Worm (Caenorhabditis elegans): ENCODE results near the gene F23B12.7.

F23B12.7 gene

DNA sequence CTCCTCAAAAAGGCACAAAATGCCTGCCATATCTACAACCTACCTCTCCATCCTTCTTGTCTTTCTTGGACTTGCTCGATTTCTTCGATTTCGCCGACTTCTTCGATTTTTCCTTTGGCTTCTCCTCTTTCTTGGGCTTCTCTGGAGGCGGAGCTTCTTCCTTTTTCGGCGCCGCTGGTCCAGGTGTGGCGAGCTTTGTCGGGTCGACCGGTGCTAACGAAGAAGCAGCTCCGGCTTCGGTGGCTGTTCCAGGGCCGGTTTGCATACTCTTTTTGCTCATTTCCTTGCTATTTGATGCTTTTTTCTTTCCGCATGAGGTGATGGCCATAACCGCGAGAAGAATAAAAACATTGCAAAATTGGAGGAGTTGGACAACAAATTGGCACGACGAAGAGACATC is 31.0 kb downstream of the F23B12.7 start:
- TF ChIP-seq lir-1 (GFP tag; conservative IDR thresholded peaks at IDR 0.05) (no peak), egrh-3 (GFP tag; IDR thresholded peaks at IDR 0.05) (peak; percentile 51; the same call in 1 of the 2 replicates)

- TF ChIP-seq nhr-80 (tag; optimal IDR thresholded peaks at IDR 0.05) (peak; percentile 20), him-1 (tag; optimal IDR thresholded peaks at IDR 0.05) (no peak), sea-2 (GFP tag; IDR thresholded peaks at IDR 0.05) (no peak), F33H1.4 (GFP tag; IDR thresholded peaks at IDR 0.05) (no peak), nhr-27 (tag; optimal IDR thresholded peaks at IDR 0.05) (no peak)
Measured at ce11 chrV:14481401-14481800, 31.9 kb downstream of the F23B12.7 start, which contains the start of gene R02D5.7. Gene R02D5.7, minus strand, starts transcription at chrV:14481501.

ce11 chrV:14481987-14482386 is 32.5 kb downstream of the F23B12.7 start, which contains the start of gene R02D5.10:
Gene R02D5.10, plus strand, starts transcription at chrV:14482287.
- TF ChIP-seq athp-1 (tag; optimal IDR thresholded peaks at IDR 0.05) = no peak
- TF ChIP-seq nfya-2 (GFP tag; IDR thresholded peaks at IDR 0.05) = no peak
- no peak for TF ChIP-seq nfyb-1 (GFP tag; IDR thresholded peaks at IDR 0.05)
- TF ChIP-seq cebp-1 (GFP tag; IDR thresholded peaks at IDR 0.05) = no peak
- TF ChIP-seq cebp-1 (tag; optimal IDR thresholded peaks at IDR 0.05) = no peak
- no peak for TF ChIP-seq ekl-4 (GFP tag; IDR thresholded peaks at IDR 0.05)
- TF ChIP-seq bed-1 (GFP tag; IDR thresholded peaks at IDR 0.05) = no peak
- TF ChIP-seq nhr-80 (tag; optimal IDR thresholded peaks at IDR 0.05) = no peak
- no peak for TF ChIP-seq F10E7.11 (tag; optimal IDR thresholded peaks at IDR 0.05)
- no peak for TF ChIP-seq dox-1 (GFP tag; IDR thresholded peaks at IDR 0.05)
- no peak for TF ChIP-seq C17E4.6 (GFP tag; IDR thresholded peaks at IDR 0.05)
- TF ChIP-seq F49E8.2 (tag; optimal IDR thresholded peaks at IDR 0.05; ENCODE audit: insufficient read depth) = no peak
- TF ChIP-seq F23B12.7 (tag; optimal IDR thresholded peaks at IDR 0.05; ENCODE audit: insufficient read depth) = no peak
- no peak for TF ChIP-seq rec-8 (tag; optimal IDR thresholded peaks at IDR 0.05)
- no peak for TF ChIP-seq B0336.3 (GFP tag; IDR thresholded peaks at IDR 0.05)

DNA sequence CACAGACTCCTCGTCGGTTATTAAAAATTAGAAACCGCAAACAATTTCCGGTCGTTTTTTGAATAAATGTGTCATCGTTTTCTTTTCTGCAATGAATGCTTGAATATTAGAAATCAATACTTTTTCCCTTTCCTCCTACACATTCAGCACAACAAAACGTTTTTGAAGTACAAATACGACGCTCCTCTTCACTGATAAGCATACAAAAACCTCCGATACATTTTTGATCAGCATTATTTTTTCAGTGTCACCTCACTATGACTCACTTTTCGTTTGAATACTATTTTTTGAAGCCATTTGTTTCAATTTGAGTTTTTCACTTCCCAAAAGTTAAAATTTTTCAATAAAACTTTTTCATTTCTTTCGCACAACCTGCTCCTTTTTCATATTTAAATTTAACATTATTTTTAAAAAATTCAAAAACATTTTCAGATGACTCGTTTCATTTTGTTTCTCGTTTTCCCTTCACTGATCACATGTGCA is 33.3 kb downstream of the F23B12.7 start, which contains the start of gene R02D5.3:
Gene R02D5.3, plus strand, starts transcription at position 433 of the 483 bp plus-strand sequence.
- TF ChIP-seq attf-5 (GFP tag; optimal IDR thresholded peaks at IDR 0.05) (no peak), nhr-80 (tag; optimal IDR thresholded peaks at IDR 0.05) (peak; percentile 58)

ce11 chrV:14484582-14484981 is 35.1 kb downstream of the F23B12.7 start, which contains the start of gene R02D5.4:
Gene R02D5.4, minus strand, starts transcription at chrV:14484682.
- TF ChIP-seq ztf-22 (GFP tag; optimal IDR thresholded peaks at IDR 0.05) (no peak), F55B11.4 (tag; optimal IDR thresholded peaks at IDR 0.05; ENCODE audit: borderline replicate concordance, insufficient read depth) (no peak), ama-1 (optimal IDR thresholded peaks at IDR 0.05) (no peak), ama-1 (GFP tag; optimal IDR thresholded peaks at IDR 0.05) (no peak), atf-7 (tag; optimal IDR thresholded peaks at IDR 0.05) (no peak), C06A6.2 (GFP tag; conservative IDR thresholded peaks at IDR 0.05) (no peak), attf-3 (GFP tag; conservative IDR thresholded peaks at IDR 0.05) (no peak), nhr-90 (tag; optimal IDR thresholded peaks at IDR 0.05) (no peak), sdz-38 (tag; optimal IDR thresholded peaks at IDR 0.05) (no peak), ztf-25 (GFP tag; IDR thresholded peaks at IDR 0.05) (no peak), bed-1 (GFP tag; IDR thresholded peaks at IDR 0.05) (no peak), snpc-1.3 (tag; optimal IDR thresholded peaks at IDR 0.05; ENCODE audit: insufficient read depth) (no peak), dpff-1 (tag; optimal IDR thresholded peaks at IDR 0.05) (no peak), ceh-91 (GFP tag; IDR thresholded peaks at IDR 0.05) (no peak), T07F8.4 (tag; optimal IDR thresholded peaks at IDR 0.05) (no peak), C17E4.6 (GFP tag; IDR thresholded peaks at IDR 0.05) (no peak), attf-5 (GFP tag; optimal IDR thresholded peaks at IDR 0.05) (no peak), pbrm-1 (GFP tag; IDR thresholded peaks at IDR 0.05) (no peak)

Measured in whole organism, young adult.